Worm (Caenorhabditis elegans) whole organism, midembryonic: ENCODE results near the gene nfm-1.

ENCODE experiments used
- T22C8.4 ChIP-seq: fragments of 200-800 bp; sonication (Bioruptor generic); IDR thresholded peaks from 2 replicates; pipeline ENCODE4 v1.3.6; 2022; ENCODE audit warnings: missing genetic modification characterization, missing compliant biosample characterization
- cog-1 ChIP-seq: sonication (generic microtip); optimal IDR thresholded peaks from 2 replicates; lab custom pipeline; 2016; ENCODE audit warnings: missing genetic modification characterization, missing compliant biosample characterization
- flt-1 ChIP-seq: fragments of 200-800 bp; sonication (Bioruptor generic); IDR thresholded peaks from 2 replicates; pipeline ENCODE4 v1.3.6; 2022; ENCODE audit warnings: missing genetic modification characterization, missing compliant biosample characterization
- klf-2 ChIP-seq: fragments of 200-800 bp; sonication (Bioruptor generic); conservative IDR thresholded peaks from 2 replicates; pipeline ENCODE4 v1.3.6; 2022; ENCODE audit warnings: missing genetic modification reagents, missing genetic modification characterization, missing compliant biosample characterization
- med-1 ChIP-seq: sonication (generic microtip); optimal IDR thresholded peaks from 2 replicates; lab custom pipeline; 2017; ENCODE audit warnings: missing genetic modification characterization, mild to moderate bottlenecking, missing compliant biosample characterization, antibody characterized with exemption, missing genetic modification reagents; ENCODE audit not compliant: insufficient read depth
- ref-1 ChIP-seq: fragments of 200-800 bp; sonication (Bioruptor generic); conservative IDR thresholded peaks from 2 replicates; pipeline ENCODE4 v1.3.6; 2022; ENCODE audit warnings: missing genetic modification reagents, missing genetic modification characterization, missing compliant biosample characterization
- tab-1 ChIP-seq: fragments of 200-800 bp; sonication (Bioruptor generic); IDR thresholded peaks from 2 replicates; pipeline ENCODE4 v1.3.6; 2022; ENCODE audit warnings: missing genetic modification characterization, missing compliant biosample characterization
- ztf-23 ChIP-seq: fragments of 200-800 bp; sonication (Bioruptor generic); IDR thresholded peaks from 2 replicates; pipeline ENCODE4 v1.3.6; 2022; ENCODE audit warnings: missing genetic modification reagents, missing genetic modification characterization, missing compliant biosample characterization
- ztf-29 ChIP-seq: fragments of 200-800 bp; sonication (Bioruptor generic); IDR thresholded peaks from 2 replicates; pipeline ENCODE4 v1.3.6; 2022; ENCODE audit warnings: missing genetic modification reagents, missing genetic modification characterization, missing compliant biosample characterization

The nfm-1 gene

DNA sequence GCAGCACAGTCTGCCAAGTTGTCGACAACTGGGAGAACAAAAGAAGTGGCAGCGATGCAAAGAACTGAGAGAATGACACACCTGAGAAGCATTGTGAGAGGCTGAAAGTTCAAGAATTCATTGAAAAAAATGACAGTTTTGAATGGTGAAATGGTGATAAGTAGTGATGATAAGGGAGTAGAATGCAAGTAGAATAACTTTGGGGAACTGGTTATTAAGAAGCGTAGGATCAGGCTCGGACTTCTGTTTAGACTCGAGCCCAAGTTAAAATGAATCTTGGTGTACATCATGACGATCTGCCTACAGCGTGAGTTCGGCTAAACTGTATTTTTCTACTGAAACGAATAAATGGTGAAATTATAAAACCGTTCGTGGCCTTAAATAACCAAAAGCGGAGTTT, 19.3 kb downstream of the nfm-1 start, which contains the start of gene F42A10.7:
F42A10.7 (minus strand) TSS at position 101 of the 400 bp plus-strand sequence.
- TF ChIP-seq klf-2 (GFP tag; lab: Robert Waterston, UW) (no peak), tab-1 (GFP tag; lab: Robert Waterston, UW) (no peak)

ce11 chrIII:6179062-6179461, 19.8 kb downstream of the nfm-1 start:
- no peak for TF ChIP-seq ztf-29 (GFP tag; lab: Robert Waterston, UW)
- TF ChIP-seq ztf-23 (GFP tag; lab: Robert Waterston, UW), result no peak
- no peak for TF ChIP-seq T22C8.4 (GFP tag; lab: Robert Waterston, UW)
- TF ChIP-seq klf-2 (GFP tag; lab: Robert Waterston, UW), result no peak
- TF ChIP-seq flt-1 (GFP tag; lab: Robert Waterston, UW), result no peak
- no peak for TF ChIP-seq med-1
- TF ChIP-seq tab-1 (GFP tag; lab: Robert Waterston, UW), result no peak
- TF ChIP-seq ref-1, result no peak
- TF ChIP-seq cog-1 (tag; lab: Kevin White, UChicago), result no peak

ce11 chrIII:6180294-6180693, 21.0 kb downstream of the nfm-1 start:
- TF ChIP-seq ztf-23 (GFP tag; lab: Robert Waterston, UW), result no peak
- no peak for TF ChIP-seq ref-1
- TF ChIP-seq cog-1 (tag; lab: Kevin White, UChicago), result no peak
- TF ChIP-seq flt-1 (GFP tag; lab: Robert Waterston, UW), result no peak
- TF ChIP-seq med-1, result no peak
- no peak for TF ChIP-seq klf-2 (GFP tag; lab: Robert Waterston, UW)
- TF ChIP-seq tab-1 (GFP tag; lab: Robert Waterston, UW), result no peak
- no peak for TF ChIP-seq ztf-29 (GFP tag; lab: Robert Waterston, UW)
- TF ChIP-seq T22C8.4 (GFP tag; lab: Robert Waterston, UW), result no peak

- TF ChIP-seq T22C8.4 (GFP tag; lab: Robert Waterston, UW) (no peak), klf-2 (GFP tag; lab: Robert Waterston, UW) (no peak), flt-1 (GFP tag; lab: Robert Waterston, UW) (no peak)
These were observed 23.9 kb downstream of the nfm-1 start, which contains the start of gene nas-28 for ce11 chrIII:6183118-6183517. TSS of gene nas-28 (minus strand) at chrIII:6183218.

ce11 chrIII:6190810-6191209, 31.6 kb downstream of the nfm-1 start, which contains the start of gene C23G10.5:
TSS of gene C23G10.5 (plus strand) at chrIII:6191110.
- no peak for TF ChIP-seq klf-2 (GFP tag; lab: Robert Waterston, UW)

DNA sequence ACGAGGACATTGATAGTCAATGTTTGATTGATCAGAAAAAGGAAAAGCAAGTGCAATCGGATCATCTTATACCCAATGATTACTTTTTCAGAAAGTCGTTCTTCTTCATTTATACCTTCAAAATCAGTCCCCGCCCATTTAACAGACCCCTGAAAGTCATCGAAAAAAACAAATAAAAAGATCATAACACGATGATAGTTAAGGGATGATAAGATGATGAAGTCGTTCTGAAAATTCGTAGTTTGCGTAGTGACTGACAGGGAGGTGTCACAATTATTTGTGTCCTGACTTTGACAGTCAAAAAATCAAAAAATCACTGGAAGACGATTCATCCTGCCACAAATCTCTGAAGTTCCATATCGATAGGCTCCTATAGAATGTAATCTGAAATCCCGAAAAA, 35.2 kb downstream of the nfm-1 start, which contains the start of gene ugt-66:
ugt-66 (minus strand) TSS at position 101 of the 400 bp plus-strand sequence.
- TF ChIP-seq flt-1 (GFP tag; lab: Robert Waterston, UW), result no peak
- TF ChIP-seq cog-1 (tag; lab: Kevin White, UChicago), result no peak
- TF ChIP-seq T22C8.4 (GFP tag; lab: Robert Waterston, UW), result no peak

- TF ChIP-seq ztf-23 (GFP tag; lab: Robert Waterston, UW), result no peak
These were observed 36.5 kb downstream of the nfm-1 start for ce11 chrIII:6195718-6196117.

ce11 chrIII:6198378-6199234, 39.4 kb downstream of the nfm-1 start, which contains the start of the genes C23G10.7 and rpn-2:
TSS of gene C23G10.7 (minus strand) at chrIII:6198414.
TSS of gene rpn-2 (plus strand) at chrIII:6199184.
- TF ChIP-seq T22C8.4 (GFP tag; lab: Robert Waterston, UW) (peak; percentile 76), klf-2 (GFP tag; lab: Robert Waterston, UW) (no peak), med-1 (no peak), cog-1 (tag; lab: Kevin White, UChicago) (no peak), tab-1 (GFP tag; lab: Robert Waterston, UW) (no peak), ref-1 (no peak), ztf-29 (GFP tag; lab: Robert Waterston, UW) (no peak), ztf-23 (GFP tag; lab: Robert Waterston, UW) (peak; percentile 74), flt-1 (GFP tag; lab: Robert Waterston, UW) (no peak)

DNA sequence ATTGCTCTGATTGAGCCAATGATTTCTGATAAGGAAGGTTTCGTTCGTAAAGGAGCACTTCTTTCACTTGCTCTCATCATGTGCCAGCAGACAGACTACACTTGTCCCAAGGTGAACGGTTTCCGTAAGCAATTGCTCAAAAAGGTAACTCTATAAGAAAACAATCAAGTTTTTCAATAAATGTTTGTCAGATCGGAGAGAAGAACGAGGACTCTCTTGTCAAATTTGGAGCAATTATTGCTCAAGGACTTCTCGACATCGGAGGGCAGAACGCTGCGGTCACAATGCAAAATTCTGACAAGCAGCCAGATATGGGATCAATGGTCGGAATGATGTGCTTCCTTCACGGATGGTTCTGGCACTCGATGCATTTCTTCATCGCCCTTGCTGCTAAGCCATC, 42.1 kb downstream of the nfm-1 start:
- no peak for TF ChIP-seq ref-1
- no peak for TF ChIP-seq tab-1 (GFP tag; lab: Robert Waterston, UW)
- no peak for TF ChIP-seq klf-2 (GFP tag; lab: Robert Waterston, UW)
- TF ChIP-seq ztf-29 (GFP tag; lab: Robert Waterston, UW), result no peak
- TF ChIP-seq flt-1 (GFP tag; lab: Robert Waterston, UW), result no peak
- no peak for TF ChIP-seq cog-1 (tag; lab: Kevin White, UChicago)
- TF ChIP-seq med-1, result no peak
- TF ChIP-seq ztf-23 (GFP tag; lab: Robert Waterston, UW), result no peak
- TF ChIP-seq T22C8.4 (GFP tag; lab: Robert Waterston, UW), result no peak

- TF ChIP-seq med-1 (no peak), tab-1 (GFP tag; lab: Robert Waterston, UW) (no peak), ztf-29 (GFP tag; lab: Robert Waterston, UW) (no peak), ztf-23 (GFP tag; lab: Robert Waterston, UW) (no peak), ref-1 (no peak), klf-2 (GFP tag; lab: Robert Waterston, UW) (no peak), T22C8.4 (GFP tag; lab: Robert Waterston, UW) (no peak), flt-1 (GFP tag; lab: Robert Waterston, UW) (no peak), cog-1 (tag; lab: Kevin White, UChicago) (no peak)
These were observed 43.2 kb downstream of the nfm-1 start for ce11 chrIII:6202440-6202839.
